Fruit fly (Drosophila melanogaster) whole organism, embryonic: ENCODE data around the gene CG14720.

ENCODE experiments used
- Abd-B ChIP-seq: fragments of 200-800 bp; sonication (Bioruptor generic); optimal IDR thresholded peaks from 2 replicates; lab custom pipeline; 2018; ENCODE audit warnings: missing biosample characterization, mild to moderate bottlenecking, missing genetic modification characterization, moderate library complexity
- Atf-2 ChIP-seq: fragments of 200-800 bp; sonication (Bioruptor generic); optimal IDR thresholded peaks from 2 replicates; lab custom pipeline; 2016; ENCODE audit warnings: missing biosample characterization, missing genetic modification characterization
- CG1024 ChIP-seq: fragments of 200-800 bp; sonication (Bioruptor generic); IDR thresholded peaks from 2 replicates; pipeline ENCODE4 v1.3.6; 2022; ENCODE audit warnings: missing biosample characterization, missing genetic modification characterization
- CG10462 ChIP-seq: fragments of 200-800 bp; sonication (Bioruptor generic); optimal IDR thresholded peaks from 2 replicates; lab custom pipeline; 2016; ENCODE audit warnings: missing biosample characterization, missing genetic modification characterization
- CG10959 ChIP-seq: fragments of 200-800 bp; sonication (Bioruptor generic); IDR thresholded peaks from 2 replicates; pipeline ENCODE4 v1.3.6; 2022; ENCODE audit warnings: missing biosample characterization, missing genetic modification characterization
- CG13123 ChIP-seq: fragments of 200-800 bp; sonication (Bioruptor generic); optimal IDR thresholded peaks from 2 replicates; lab custom pipeline; 2016; ENCODE audit warnings: missing biosample characterization, missing genetic modification characterization
- CG17359 ChIP-seq: fragments of 200-800 bp; sonication (Bioruptor generic); optimal IDR thresholded peaks from 3 replicates; lab custom pipeline; 2018; ENCODE audit warnings: missing biosample characterization, mild to moderate bottlenecking, missing genetic modification characterization, moderate library complexity
- CG17612 ChIP-seq: fragments of 200-800 bp; sonication (Bioruptor generic); IDR thresholded peaks from 2 replicates; pipeline ENCODE4 v1.3.6; 2022; ENCODE audit warnings: missing biosample characterization, missing genetic modification characterization
- CG17829 ChIP-seq: fragments of 200-800 bp; optimal IDR thresholded peaks from 2 replicates; lab custom pipeline; 2019; ENCODE audit warnings: missing biosample characterization, mild to moderate bottlenecking, missing genetic modification characterization, moderate library complexity
- CG18011 ChIP-seq: fragments of 200-800 bp; sonication (Bioruptor generic); optimal IDR thresholded peaks from 2 replicates; lab custom pipeline; 2017; ENCODE audit warnings: missing biosample characterization, missing genetic modification characterization, mild to moderate bottlenecking, moderate library complexity, missing genotype
- CG30403 ChIP-seq: fragments of 200-800 bp; sonication (Bioruptor generic); optimal IDR thresholded peaks from 3 replicates; lab custom pipeline; 2016; ENCODE audit warnings: missing biosample characterization, missing genetic modification characterization
- CG31224 ChIP-seq: fragments of 200-800 bp; sonication (Bioruptor generic); IDR thresholded peaks from 2 replicates; pipeline ENCODE4 v1.3.6; 2022; ENCODE audit warnings: missing biosample characterization, missing genetic modification characterization
- CG32767 ChIP-seq: fragments of 200-800 bp; sonication (Bioruptor generic); IDR thresholded peaks from 2 replicates; pipeline ENCODE4 v1.3.6; 2022; ENCODE audit warnings: missing biosample characterization, missing genetic modification characterization
- CG42726 ChIP-seq: fragments of 200-800 bp; sonication (Bioruptor generic); IDR thresholded peaks from 2 replicates; pipeline ENCODE4 v1.3.6; 2022; ENCODE audit warnings: missing biosample characterization, missing genetic modification characterization; ENCODE audit not compliant: partially characterized antibody
- CG4360 ChIP-seq: fragments of 200-800 bp; sonication (Bioruptor generic); IDR thresholded peaks from 2 replicates; pipeline ENCODE4 v1.3.6; 2022; ENCODE audit warnings: missing biosample characterization, missing genetic modification characterization
- CG43689 ChIP-seq: fragments of 200-800 bp; sonication (Bioruptor generic); IDR thresholded peaks from 2 replicates; pipeline ENCODE4 v1.3.6; 2022; ENCODE audit warnings: missing biosample characterization, missing genetic modification characterization
- CG4820 ChIP-seq: fragments of 200-800 bp; sonication (Bioruptor generic); optimal IDR thresholded peaks from 3 replicates; lab custom pipeline; 2016; ENCODE audit warnings: missing biosample characterization, missing genetic modification characterization
- CG8478 ChIP-seq: fragments of >200 bp; optimal IDR thresholded peaks from 2 replicates; lab custom pipeline; 2018
- Deaf1 ChIP-seq: fragments of 200-800 bp; optimal IDR thresholded peaks from 3 replicates; lab custom pipeline; 2019; ENCODE audit warnings: missing biosample characterization, mild to moderate bottlenecking, missing genetic modification characterization, moderate library complexity
- E2f1 ChIP-seq: fragments of 200-800 bp; sonication (Bioruptor generic); IDR thresholded peaks from 2 replicates; pipeline ENCODE4 v1.3.6; 2022; ENCODE audit warnings: missing biosample characterization, missing genetic modification characterization
- ERR ChIP-seq: fragments of 200-800 bp; sonication (Bioruptor generic); optimal IDR thresholded peaks from 2 replicates; lab custom pipeline; 2016; ENCODE audit warnings: missing biosample characterization, missing genetic modification characterization
- Gsc ChIP-seq: fragments of 200-800 bp; sonication (Bioruptor generic); IDR thresholded peaks from 2 replicates; pipeline ENCODE4 v1.3.6; 2022; ENCODE audit warnings: missing biosample characterization, missing genetic modification characterization
- Lpt ChIP-seq: fragments of >200 bp; optimal IDR thresholded peaks from 2 replicates; lab custom pipeline; 2018; ENCODE audit warnings: missing biosample characterization, missing genetic modification characterization
- MESR4 ChIP-seq: fragments of 200-800 bp; sonication (Bioruptor generic); optimal IDR thresholded peaks from 2 replicates; lab custom pipeline; 2018; ENCODE audit warnings: missing biosample characterization, mild to moderate bottlenecking, missing genetic modification characterization, moderate library complexity
- Mrtf ChIP-seq: fragments of 200-800 bp; sonication (Bioruptor generic); IDR thresholded peaks from 3 replicates; pipeline ENCODE4 v1.3.6; 2022; ENCODE audit warnings: missing biosample characterization, missing genetic modification characterization
- NC2β ChIP-seq: fragments of 200-800 bp; sonication (Bioruptor generic); optimal IDR thresholded peaks from 2 replicates; lab custom pipeline; 2016; ENCODE audit warnings: missing biosample characterization, missing genetic modification characterization
- al ChIP-seq: fragments of 200-800 bp; sonication (Bioruptor generic); IDR thresholded peaks from 2 replicates; pipeline ENCODE4 v1.3.6; 2022; ENCODE audit warnings: missing biosample characterization, missing genetic modification characterization
- ap ChIP-seq: fragments of 200-800 bp; sonication (Bioruptor generic); IDR thresholded peaks from 2 replicates; pipeline ENCODE4 v1.3.6; 2022; ENCODE audit warnings: missing biosample characterization, missing genetic modification characterization
- ato ChIP-seq: fragments of 200-800 bp; sonication (Bioruptor generic); IDR thresholded peaks from 2 replicates; pipeline ENCODE4 v1.3.6; 2022; ENCODE audit warnings: missing biosample characterization, missing genetic modification characterization; ENCODE audit not compliant: partially characterized antibody
- bbx ChIP-seq: fragments of 200-800 bp; sonication (Bioruptor generic); IDR thresholded peaks from 2 replicates; pipeline ENCODE4 v1.3.6; 2022; ENCODE audit warnings: missing biosample characterization, missing genetic modification characterization; ENCODE audit not compliant: partially characterized antibody
- cas ChIP-seq: fragments of 200-800 bp; sonication (Bioruptor generic); IDR thresholded peaks from 2 replicates; pipeline ENCODE4 v1.3.6; 2022; ENCODE audit warnings: missing biosample characterization, missing genetic modification characterization
- crc ChIP-seq: fragments of 200-800 bp; sonication (Bioruptor generic); optimal IDR thresholded peaks from 2 replicates; lab custom pipeline; 2016; ENCODE audit warnings: missing biosample characterization, missing genetic modification characterization
- dysf ChIP-seq: fragments of 200-800 bp; sonication (Bioruptor generic); IDR thresholded peaks from 3 replicates; pipeline ENCODE4 v1.3.6; 2022; ENCODE audit warnings: missing biosample characterization, missing genetic modification characterization
- gem ChIP-seq: fragments of 200-800 bp; sonication (Bioruptor generic); optimal IDR thresholded peaks from 2 replicates; lab custom pipeline; 2019; ENCODE audit warnings: missing biosample characterization, mild to moderate bottlenecking, missing genetic modification characterization, moderate library complexity
- gfzf ChIP-seq: fragments of 200-800 bp; sonication (Bioruptor generic); optimal IDR thresholded peaks from 2 replicates; lab custom pipeline; 2016; ENCODE audit warnings: missing biosample characterization, mild to moderate bottlenecking, missing genetic modification characterization, moderate library complexity
- grau ChIP-seq: fragments of 200-800 bp; optimal IDR thresholded peaks from 3 replicates; lab custom pipeline; 2019; ENCODE audit warnings: missing biosample characterization, mild to moderate bottlenecking, missing genetic modification characterization, moderate library complexity
- her ChIP-seq: fragments of 200-800 bp; sonication (Bioruptor generic); optimal IDR thresholded peaks from 2 replicates; lab custom pipeline; 2016; ENCODE audit warnings: missing biosample characterization, missing genetic modification characterization
- lilli ChIP-seq: fragments of 200-800 bp; sonication (Bioruptor generic); optimal IDR thresholded peaks from 3 replicates; lab custom pipeline; 2016; ENCODE audit warnings: missing biosample characterization, missing genetic modification characterization
- lmd ChIP-seq: fragments of 200-800 bp; sonication (Bioruptor generic); IDR thresholded peaks from 2 replicates; pipeline ENCODE4 v1.3.6; 2022; ENCODE audit warnings: missing biosample characterization, missing genetic modification characterization
- lola ChIP-seq, 3 experiments: fragments of >200 bp in 2 of 3; fragments of 200-800 bp in 1 of 3; sonication (Bioruptor generic) in 1 of 3; optimal IDR thresholded peaks; 2 replicates each; lab custom pipeline; 2017 to 2019; ENCODE audit warnings: missing biosample characterization in 3 of 3, missing genetic modification characterization in 3 of 3, mild to moderate bottlenecking in 1 of 3, moderate library complexity in 1 of 3
- mam ChIP-seq: fragments of 200-800 bp; sonication (Bioruptor generic); optimal IDR thresholded peaks from 3 replicates; lab custom pipeline; 2016; ENCODE audit warnings: missing biosample characterization, missing genetic modification characterization
- org-1 ChIP-seq: fragments of 200-800 bp; sonication (Bioruptor generic); optimal IDR thresholded peaks from 2 replicates; lab custom pipeline; 2017; ENCODE audit warnings: missing biosample characterization, missing genetic modification characterization
- phol ChIP-seq: fragments of 200-800 bp; sonication (Bioruptor generic); optimal IDR thresholded peaks from 3 replicates; lab custom pipeline; 2018; ENCODE audit warnings: missing biosample characterization, mild to moderate bottlenecking, missing genetic modification characterization, moderate library complexity
- pita ChIP-seq: fragments of 200-800 bp; sonication (Bioruptor generic); optimal IDR thresholded peaks from 2 replicates; lab custom pipeline; 2017; ENCODE audit warnings: missing biosample characterization, mild to moderate bottlenecking, missing genetic modification characterization
- psq ChIP-seq: fragments of 200-800 bp; sonication (Bioruptor generic); optimal IDR thresholded peaks from 2 replicates; lab custom pipeline; 2017; ENCODE audit warnings: missing biosample characterization, missing genetic modification characterization
- ro ChIP-seq: fragments of 200-800 bp; sonication (Bioruptor generic); IDR thresholded peaks from 2 replicates; pipeline ENCODE4 v1.3.6; 2022; ENCODE audit warnings: missing biosample characterization, missing genetic modification characterization
- scrt ChIP-seq: fragments of 200-800 bp; sonication (Bioruptor generic); optimal IDR thresholded peaks from 2 replicates; lab custom pipeline; 2018; ENCODE audit warnings: missing biosample characterization, mild to moderate bottlenecking, missing genetic modification characterization, moderate library complexity
- slbo ChIP-seq: fragments of 200-800 bp; sonication (Bioruptor generic); IDR thresholded peaks from 2 replicates; pipeline ENCODE4 v1.3.6; 2022; ENCODE audit warnings: missing biosample characterization, missing genetic modification characterization
- stc ChIP-seq: fragments of 200-800 bp; sonication (Bioruptor generic); IDR thresholded peaks from 2 replicates; pipeline ENCODE4 v1.3.6; 2022; ENCODE audit warnings: missing biosample characterization, missing genetic modification characterization
- tll ChIP-seq, 2 experiments: fragments of 200-800 bp in 1 of 2; fragments of >200 bp in 1 of 2; sonication (Bioruptor generic) in 1 of 2; optimal IDR thresholded peaks; 2 replicates each; lab custom pipeline; 2017 to 2019; ENCODE audit warnings: missing biosample characterization in 2 of 2, missing genetic modification characterization in 2 of 2, mild to moderate bottlenecking in 1 of 2, moderate library complexity in 1 of 2
- tna ChIP-seq: fragments of 200-800 bp; sonication (Bioruptor generic); IDR thresholded peaks from 2 replicates; pipeline ENCODE4 v1.3.6; 2022; ENCODE audit warnings: missing biosample characterization, missing genetic modification characterization; ENCODE audit not compliant: partially characterized antibody
- wdn ChIP-seq: fragments of 200-800 bp; sonication (Bioruptor generic); IDR thresholded peaks from 2 replicates; pipeline ENCODE4 v1.3.6; 2022; ENCODE audit warnings: missing biosample characterization, missing genetic modification characterization

The CG14720 gene

DNA sequence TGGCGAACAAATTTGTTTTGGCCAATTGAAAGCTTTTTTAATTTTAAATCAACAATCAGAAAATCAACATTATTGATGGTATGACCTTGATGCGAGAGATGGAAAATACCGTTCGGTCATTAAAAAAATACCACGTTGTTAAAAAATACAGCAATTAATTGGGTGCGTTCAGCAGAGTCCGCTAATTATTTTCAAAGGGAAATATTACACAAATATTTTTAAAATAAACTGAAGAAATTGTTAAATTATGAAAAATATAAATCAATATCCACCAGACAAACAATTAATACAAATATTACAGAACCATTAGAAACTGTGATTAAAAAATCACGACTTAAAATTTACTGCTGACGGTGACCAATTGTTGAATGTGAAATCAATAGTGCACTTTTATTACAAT, 33.5 kb upstream of the CG14720 start, which contains the start of gene CG18476 (continued):
- TF ChIP-seq cas (GFP tag; lab: Robert Waterston, UW) (peak; percentile 93), psq (peak; percentile 51), CG30403 (peak; percentile 95), CG8478 (lab: Kevin White, UChicago) (no peak), her (GFP tag; lab: Kevin White, UChicago) (no peak), slbo (GFP tag; lab: Robert Waterston, UW) (peak; percentile 95), stc (peak; percentile 94), CG31224 (GFP tag; lab: Robert Waterston, UW) (peak; percentile 86), lilli (GFP tag; lab: Kevin White, UChicago) (peak; percentile 87), ERR (peak; percentile 43), tna (GFP tag; lab: Robert Waterston, UW) (no peak), bbx (GFP tag; lab: Robert Waterston, UW) (no peak), CG13123 (GFP tag; lab: Kevin White, UChicago) (peak; percentile 66), CG17612 (GFP tag; lab: Robert Waterston, UW) (peak; percentile 89), mam (peak; percentile 80), E2f1 (GFP tag; lab: Robert Waterston, UW) (peak; percentile 95), ato (no peak), NC2β (GFP tag; lab: Kevin White, UChicago) (peak; percentile 54), dysf (GFP tag; lab: Robert Waterston, UW) (peak; percentile 96), CG32767 (peak; percentile 87), CG43689 (GFP tag; lab: Robert Waterston, UW) (peak; percentile 66; the same call in 1 of the 2 replicates), gfzf (GFP tag; lab: Kevin White, UChicago) (peak; percentile 75), grau (tag; lab: Kevin White, UChicago) (peak; percentile 94), lmd (GFP tag; lab: Robert Waterston, UW) (peak; percentile 96), CG18011 (GFP tag; lab: Kevin White, UChicago) (peak; percentile 64), CG17829 (peak; percentile 96), Deaf1 (tag; lab: Kevin White, UChicago) (peak; percentile 77), lola (GFP tag; optimal IDR thresholded peaks at IDR 0.05; lab: Kevin White, UChicago) (peak in 1 of 3 experiments; percentile 90), Atf-2 (GFP tag; lab: Kevin White, UChicago) (peak; percentile 10), CG10959 (peak; percentile 75), CG4360 (peak; percentile 50; the same call in 1 of the 2 replicates), crc (GFP tag; lab: Kevin White, UChicago) (no peak), CG10462 (peak; percentile 72), Abd-B (GFP tag; lab: Kevin White, UChicago) (peak; percentile 97), CG1024 (GFP tag; lab: Robert Waterston, UW) (peak; percentile 79), CG4820 (GFP tag; lab: Kevin White, UChicago) (peak; percentile 90), Gsc (GFP tag; lab: Robert Waterston, UW) (peak; percentile 68; the same call in 1 of the 2 replicates), MESR4 (GFP tag; lab: Kevin White, UChicago) (peak; percentile 48), wdn (GFP tag; lab: Robert Waterston, UW) (peak; percentile 86), tll (GFP tag; optimal IDR thresholded peaks at IDR 0.05; lab: Kevin White, UChicago) (no peak), phol (tag; lab: Kevin White, UChicago) (peak; percentile 96), Mrtf (GFP tag; lab: Robert Waterston, UW) (peak; percentile 93), org-1 (peak; percentile 69), CG17359 (peak; percentile 92), ap (GFP tag; lab: Robert Waterston, UW) (peak; percentile 83), pita (no peak), ro (GFP tag; lab: Robert Waterston, UW) (peak; percentile 52), scrt (GFP tag; lab: Kevin White, UChicago) (peak; percentile 85), al (GFP tag; lab: Robert Waterston, UW) (peak; percentile 93), gem (tag; lab: Kevin White, UChicago) (peak; percentile 97), CG42726 (GFP tag; lab: Robert Waterston, UW) (no peak), Lpt (GFP tag; lab: Kevin White, UChicago) (no peak)
